Fruit fly (Drosophila melanogaster) whole organism, embryonic: ENCODE data around the gene CG15332.

Experiments
- Awh ChIP-seq: fragments of 200-800 bp; sonication (Bioruptor generic); IDR thresholded peaks from 2 replicates; pipeline ENCODE4, ENCODE4 v1.3.6; 2022; ENCODE audit warnings: missing biosample characterization, missing genetic modification characterization
- C15 ChIP-seq: fragments of 200-800 bp; sonication (Bioruptor generic); IDR thresholded peaks from 3 replicates; pipeline ENCODE4 v1.3.6; 2022; ENCODE audit warnings: missing biosample characterization, missing genetic modification characterization
- CG10147 ChIP-seq: fragments of 200-800 bp; sonication (Bioruptor generic); optimal IDR thresholded peaks from 2 replicates; lab custom pipeline; 2019; ENCODE audit warnings: missing biosample characterization, mild to moderate bottlenecking, missing genetic modification characterization, moderate library complexity
- CG10267 ChIP-seq: fragments of 200-800 bp; sonication (Bioruptor generic); optimal IDR thresholded peaks from 2 replicates; lab custom pipeline; 2018; ENCODE audit warnings: missing biosample characterization, mild to moderate bottlenecking, missing genetic modification characterization, moderate library complexity
- CG10654 ChIP-seq: fragments of 200-800 bp; sonication (Bioruptor generic); optimal IDR thresholded peaks from 2 replicates; lab custom pipeline; 2016; ENCODE audit warnings: missing biosample characterization, missing genetic modification characterization
- CG13894 ChIP-seq: fragments of 200-800 bp; sonication (Bioruptor generic); optimal IDR thresholded peaks from 3 replicates; lab custom pipeline; 2018; ENCODE audit warnings: missing biosample characterization, mild to moderate bottlenecking, missing genetic modification characterization, moderate library complexity
- CG15011 ChIP-seq: fragments of 200-800 bp; sonication (Bioruptor generic); optimal IDR thresholded peaks from 3 replicates; lab custom pipeline; 2018; ENCODE audit warnings: missing biosample characterization, mild to moderate bottlenecking, missing genetic modification characterization
- CG15073 ChIP-seq: fragments of 200-800 bp; sonication (Bioruptor generic); optimal IDR thresholded peaks from 2 replicates; lab custom pipeline; 2016; ENCODE audit warnings: missing biosample characterization, missing genetic modification characterization
- CG1603 ChIP-seq: fragments of 200-800 bp; sonication (Bioruptor generic); optimal IDR thresholded peaks from 2 replicates; lab custom pipeline; 2019; ENCODE audit warnings: missing biosample characterization, mild to moderate bottlenecking, missing genetic modification characterization, moderate library complexity
- CG18764 ChIP-seq: fragments of 200-800 bp; sonication (Bioruptor generic); optimal IDR thresholded peaks from 3 replicates; lab custom pipeline; 2016; ENCODE audit warnings: missing biosample characterization, missing genetic modification characterization
- CG2129 ChIP-seq: fragments of 200-800 bp; sonication (Bioruptor generic); IDR thresholded peaks from 2 replicates; pipeline ENCODE4 v1.3.6; 2022; ENCODE audit warnings: missing biosample characterization, missing genetic modification characterization; ENCODE audit not compliant: partially characterized antibody
- CG2889 ChIP-seq: fragments of 200-800 bp; sonication (Bioruptor generic); IDR thresholded peaks from 3 replicates; pipeline ENCODE4 v1.3.6; 2022; ENCODE audit warnings: missing biosample characterization, missing genetic modification characterization
- CG4360 ChIP-seq: fragments of 200-800 bp; sonication (Bioruptor generic); IDR thresholded peaks from 2 replicates; pipeline ENCODE4 v1.3.6; 2022; ENCODE audit warnings: missing biosample characterization, missing genetic modification characterization
- CG6175 ChIP-seq: fragments of 200-800 bp; sonication (Bioruptor generic); IDR thresholded peaks from 3 replicates; pipeline ENCODE4 v1.3.6; 2022; ENCODE audit warnings: missing biosample characterization, missing genetic modification characterization
- CG8089 ChIP-seq: fragments of 200-800 bp; sonication (Bioruptor generic); optimal IDR thresholded peaks from 3 replicates; lab custom pipeline; 2016; ENCODE audit warnings: missing biosample characterization, missing genetic modification characterization
- CG8281 ChIP-seq: fragments of 200-800 bp; sonication (Bioruptor generic); optimal IDR thresholded peaks from 2 replicates; lab custom pipeline; 2018; ENCODE audit warnings: missing biosample characterization, mild to moderate bottlenecking, missing genetic modification characterization, moderate library complexity
- Dref ChIP-seq: fragments of 200-800 bp; sonication (Bioruptor generic); IDR thresholded peaks from 2 replicates; pipeline ENCODE4 v1.3.6; 2022; ENCODE audit warnings: missing biosample characterization, missing genetic modification characterization
- Drgx ChIP-seq: fragments of 200-800 bp; sonication (Bioruptor generic); IDR thresholded peaks from 2 replicates; pipeline ENCODE4 v1.3.6; 2022; ENCODE audit warnings: missing biosample characterization, missing genetic modification characterization
- ERR ChIP-seq: fragments of 200-800 bp; sonication (Bioruptor generic); optimal IDR thresholded peaks from 2 replicates; lab custom pipeline; 2016; ENCODE audit warnings: missing biosample characterization, missing genetic modification characterization
- Ets97D ChIP-seq: fragments of 200-800 bp; sonication (Bioruptor generic); optimal IDR thresholded peaks from 3 replicates; lab custom pipeline; 2016; ENCODE audit warnings: missing biosample characterization, missing genetic modification characterization
- Fer2 ChIP-seq: fragments of 200-800 bp; sonication (Bioruptor generic); optimal IDR thresholded peaks from 2 replicates; lab custom pipeline; 2018; ENCODE audit warnings: missing biosample characterization, mild to moderate bottlenecking, missing genetic modification characterization, moderate library complexity
- H15 ChIP-seq: fragments of 200-800 bp; sonication (Bioruptor generic); IDR thresholded peaks from 3 replicates; pipeline ENCODE4 v1.3.6; 2022; ENCODE audit warnings: missing biosample characterization, missing genetic modification characterization
- HHEX ChIP-seq: fragments of 200-800 bp; sonication (Bioruptor generic); optimal IDR thresholded peaks from 3 replicates; lab custom pipeline; 2017; ENCODE audit warnings: missing biosample characterization, mild to moderate bottlenecking, missing genetic modification characterization, missing genetic modification reagents
- HLHmδ ChIP-seq: fragments of 200-800 bp; sonication (Bioruptor generic); optimal IDR thresholded peaks from 2 replicates; lab custom pipeline; 2018; ENCODE audit warnings: missing biosample characterization, mild to moderate bottlenecking, missing genetic modification characterization, moderate library complexity
- Hand ChIP-seq: fragments of 200-800 bp; sonication (Bioruptor generic); optimal IDR thresholded peaks from 2 replicates; lab custom pipeline; 2017; ENCODE audit warnings: mild to moderate bottlenecking, missing biosample characterization, missing genetic modification reagents, missing genetic modification characterization
- HmgD ChIP-seq: fragments of 200-800 bp; sonication (Bioruptor generic); optimal IDR thresholded peaks from 3 replicates; lab custom pipeline; 2016; ENCODE audit warnings: missing biosample characterization, missing genetic modification characterization
- Hmx ChIP-seq: fragments of 200-800 bp; sonication (Bioruptor generic); optimal IDR thresholded peaks from 2 replicates; lab custom pipeline; 2016; ENCODE audit warnings: missing biosample characterization, missing genetic modification characterization
- Hr51 ChIP-seq, 2 experiments: fragments of 200-800 bp; sonication (Bioruptor generic); optimal IDR thresholded peaks; 2 replicates in 1 of 2; 3 replicates in 1 of 2; lab custom pipeline; 2016 to 2018; ENCODE audit warnings: missing biosample characterization in 2 of 2, missing genetic modification characterization in 2 of 2, mild to moderate bottlenecking in 1 of 2, moderate library complexity in 1 of 2
- Hr78 ChIP-seq, 2 experiments: fragments of 200-800 bp in 1 of 2; fragments of >200 bp in 1 of 2; sonication (Bioruptor generic) in 1 of 2; optimal IDR thresholded peaks; 2 replicates each; lab custom pipeline; 2017 to 2019; ENCODE audit warnings: missing biosample characterization in 2 of 2, missing genetic modification characterization in 2 of 2, mild to moderate bottlenecking in 1 of 2, moderate library complexity in 1 of 2
- Rfx ChIP-seq: fragments of 200-800 bp; sonication (Bioruptor generic); IDR thresholded peaks from 2 replicates; pipeline ENCODE4 v1.3.6; 2022; ENCODE audit warnings: missing biosample characterization, missing genetic modification characterization
- bbx ChIP-seq: fragments of 200-800 bp; sonication (Bioruptor generic); IDR thresholded peaks from 2 replicates; pipeline ENCODE4 v1.3.6; 2022; ENCODE audit warnings: missing biosample characterization, missing genetic modification characterization; ENCODE audit not compliant: partially characterized antibody
- bowl ChIP-seq: fragments of 200-800 bp; sonication (Bioruptor generic); IDR thresholded peaks from 2 replicates; pipeline ENCODE4 v1.3.6; 2022; ENCODE audit warnings: missing biosample characterization, missing genetic modification characterization
- dysf ChIP-seq: fragments of 200-800 bp; sonication (Bioruptor generic); IDR thresholded peaks from 3 replicates; pipeline ENCODE4 v1.3.6; 2022; ENCODE audit warnings: missing biosample characterization, missing genetic modification characterization
- grau ChIP-seq: fragments of 200-800 bp; optimal IDR thresholded peaks from 3 replicates; lab custom pipeline; 2019; ENCODE audit warnings: missing biosample characterization, mild to moderate bottlenecking, missing genetic modification characterization, moderate library complexity
- gsb-n ChIP-seq: fragments of 200-800 bp; sonication (Bioruptor generic); optimal IDR thresholded peaks from 3 replicates; lab custom pipeline; 2018; ENCODE audit warnings: missing biosample characterization, mild to moderate bottlenecking, missing genetic modification characterization
- her ChIP-seq: fragments of 200-800 bp; sonication (Bioruptor generic); optimal IDR thresholded peaks from 2 replicates; lab custom pipeline; 2016; ENCODE audit warnings: missing biosample characterization, missing genetic modification characterization
- kah ChIP-seq: fragments of 200-800 bp; sonication (Bioruptor generic); optimal IDR thresholded peaks from 2 replicates; lab custom pipeline; 2018; ENCODE audit warnings: missing biosample characterization, mild to moderate bottlenecking, missing genetic modification characterization
- kni ChIP-seq: fragments of 200-800 bp; sonication (Bioruptor generic); optimal IDR thresholded peaks from 3 replicates; lab custom pipeline; 2017; ENCODE audit warnings: mild to moderate bottlenecking, missing biosample characterization, missing genetic modification reagents, missing genetic modification characterization
- lola ChIP-seq, 3 experiments: fragments of >200 bp in 2 of 3; fragments of 200-800 bp in 1 of 3; sonication (Bioruptor generic) in 1 of 3; optimal IDR thresholded peaks; 2 replicates each; lab custom pipeline; 2017 to 2019; ENCODE audit warnings: missing biosample characterization in 3 of 3, missing genetic modification characterization in 3 of 3, mild to moderate bottlenecking in 1 of 3, moderate library complexity in 1 of 3
- mirr ChIP-seq: fragments of 200-800 bp; sonication (Bioruptor generic); optimal IDR thresholded peaks from 3 replicates; lab custom pipeline; 2018; ENCODE audit warnings: missing biosample characterization, mild to moderate bottlenecking, missing genetic modification characterization
- pb ChIP-seq: fragments of 200-800 bp; sonication (Bioruptor generic); optimal IDR thresholded peaks from 3 replicates; lab custom pipeline; 2016; ENCODE audit warnings: missing biosample characterization, missing genetic modification characterization
- pfk ChIP-seq: fragments of 200-800 bp; sonication (Bioruptor generic); optimal IDR thresholded peaks from 2 replicates; lab custom pipeline; 2018; ENCODE audit warnings: missing biosample characterization, mild to moderate bottlenecking, missing genetic modification characterization, moderate library complexity
- ranshi ChIP-seq: fragments of 200-800 bp; sonication (Bioruptor generic); IDR thresholded peaks from 2 replicates; pipeline ENCODE4 v1.3.6; 2022; ENCODE audit warnings: missing biosample characterization, missing genetic modification characterization
- scrt ChIP-seq: fragments of 200-800 bp; sonication (Bioruptor generic); optimal IDR thresholded peaks from 2 replicates; lab custom pipeline; 2018; ENCODE audit warnings: missing biosample characterization, mild to moderate bottlenecking, missing genetic modification characterization, moderate library complexity
- sima ChIP-seq: fragments of 200-800 bp; sonication (Bioruptor generic); optimal IDR thresholded peaks from 2 replicates; lab custom pipeline; 2016; ENCODE audit warnings: missing biosample characterization, missing genetic modification characterization
- stc ChIP-seq: fragments of 200-800 bp; sonication (Bioruptor generic); IDR thresholded peaks from 2 replicates; pipeline ENCODE4 v1.3.6; 2022; ENCODE audit warnings: missing biosample characterization, missing genetic modification characterization
- sug ChIP-seq: fragments of 200-800 bp; optimal IDR thresholded peaks from 2 replicates; lab custom pipeline; 2019; ENCODE audit warnings: missing biosample characterization, mild to moderate bottlenecking, missing genetic modification characterization, moderate library complexity
- tup ChIP-seq: fragments of 200-800 bp; sonication (Bioruptor generic); optimal IDR thresholded peaks from 2 replicates; lab custom pipeline; 2016; ENCODE audit warnings: missing biosample characterization, mild to moderate bottlenecking, missing genetic modification characterization, moderate library complexity
- zen ChIP-seq: fragments of 200-800 bp; sonication (Bioruptor generic); optimal IDR thresholded peaks from 3 replicates; lab custom pipeline; 2018; ENCODE audit warnings: missing biosample characterization, mild to moderate bottlenecking, missing genetic modification characterization, moderate library complexity

CG15332 gene

dm6 chrX:7934679-7935078 lies 21.1 kb downstream of the CG15332 start, which contains the start of gene RpS14b (continued):
- TF ChIP-seq CG6175 (GFP tag; lab: Robert Waterston, UW) = peak; percentile 60; the same call in 1 of the 3 replicates
- TF ChIP-seq HmgD (GFP tag; lab: Kevin White, UChicago) = peak; percentile 48
- peak; percentile 59 for TF ChIP-seq HLHmδ (GFP tag; lab: Kevin White, UChicago)
- TF ChIP-seq ranshi (GFP tag; lab: Robert Waterston, UW) = peak; percentile 74
- peak; percentile 80 for TF ChIP-seq bbx (GFP tag; lab: Robert Waterston, UW)
- peak; percentile 25 for TF ChIP-seq zen (tag; lab: Kevin White, UChicago)
- TF ChIP-seq sima = no peak
- TF ChIP-seq CG2889 (GFP tag; lab: Robert Waterston, UW) = peak; percentile 53; the same call in 1 of the 3 replicates
- peak; percentile 51 for TF ChIP-seq scrt (GFP tag; lab: Kevin White, UChicago)
- peak; percentile 7 for TF ChIP-seq kah (GFP tag; lab: Kevin White, UChicago)
- peak; percentile 41 for TF ChIP-seq CG13894 (tag; lab: Kevin White, UChicago)
- no peak for TF ChIP-seq CG15073 (GFP tag; lab: Kevin White, UChicago)
- peak; percentile 68 for TF ChIP-seq HHEX (GFP tag; lab: Kevin White, UChicago)
- peak; percentile 51 for TF ChIP-seq pb (GFP tag; lab: Kevin White, UChicago)
- TF ChIP-seq Hand (GFP tag; lab: Kevin White, UChicago) = no peak
- TF ChIP-seq Fer2 = peak; percentile 38
- no peak for TF ChIP-seq CG8089
- TF ChIP-seq sug (tag; lab: Kevin White, UChicago) = peak; percentile 65
- no peak for TF ChIP-seq Drgx
- TF ChIP-seq dysf = peak; percentile 65; the same call in 2 of the 3 replicates
- no peak for TF ChIP-seq bowl (GFP tag; lab: Robert Waterston, UW)
- TF ChIP-seq Dref (GFP tag; lab: Robert Waterston, UW) = peak; percentile 88
- no peak for TF ChIP-seq Hmx (GFP tag; lab: Kevin White, UChicago)
- no peak for TF ChIP-seq Hr78 (GFP tag; optimal IDR thresholded peaks at IDR 0.05; lab: Kevin White, UChicago)
- peak; percentile 44; the same call in 1 of the 3 replicates for TF ChIP-seq H15 (GFP tag; lab: Robert Waterston, UW)
- TF ChIP-seq kni (GFP tag; lab: Kevin White, UChicago) = peak; percentile 49
- TF ChIP-seq CG10267 (tag; lab: Kevin White, UChicago) = peak; percentile 40
- no peak for TF ChIP-seq tup
- peak; percentile 29 to 63 for TF ChIP-seq Hr51 (GFP tag; optimal IDR thresholded peaks at IDR 0.05; lab: Kevin White, UChicago)
- peak; percentile 61; the same call in 1 of the 3 replicates for TF ChIP-seq C15 (GFP tag; lab: Robert Waterston, UW)
- TF ChIP-seq ERR (GFP tag; lab: Kevin White, UChicago) = peak; percentile 19
- TF ChIP-seq mirr (GFP tag; lab: Kevin White, UChicago) = peak; percentile 86
- peak; percentile 63 for TF ChIP-seq her
- TF ChIP-seq CG10147 (GFP tag; lab: Kevin White, UChicago) = no peak
- TF ChIP-seq CG10654 (GFP tag; lab: Kevin White, UChicago) = peak; percentile 29
- TF ChIP-seq Ets97D (GFP tag; lab: Kevin White, UChicago) = peak; percentile 98

DNA sequence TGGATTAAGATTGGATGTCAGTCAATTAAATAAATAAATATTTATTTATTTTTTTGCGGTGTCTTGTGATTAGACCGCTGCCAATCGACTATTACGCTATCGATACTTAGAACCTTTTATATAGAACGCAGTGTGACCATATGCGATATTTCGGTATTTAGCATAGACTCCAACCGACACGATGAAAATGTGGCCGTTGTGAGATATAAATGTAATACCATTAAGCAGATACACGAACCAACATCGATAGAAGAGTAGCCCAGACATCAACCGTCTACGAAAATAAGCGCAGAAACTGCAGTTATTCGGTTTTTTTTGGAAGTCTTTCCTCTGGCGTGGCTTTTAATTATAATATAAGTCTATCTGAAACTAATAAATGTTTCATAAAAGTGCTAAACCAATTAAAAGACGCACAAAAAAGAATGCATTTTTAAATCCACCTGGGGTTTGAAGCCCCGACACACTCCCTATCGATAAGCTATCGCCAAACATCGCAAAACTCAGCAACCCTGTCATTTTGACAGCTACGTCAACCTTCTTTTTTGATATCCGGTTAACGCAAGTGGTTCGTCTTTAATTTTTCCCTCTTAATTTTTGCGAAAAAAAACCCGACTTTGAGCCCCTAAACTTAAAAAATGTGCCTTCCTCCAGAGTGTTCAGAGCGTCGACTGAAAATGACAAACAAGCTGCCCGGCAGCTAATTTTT lies 22.4 kb downstream of the CG15332 start, which contains the start of the genes Dhdds and RpS14a:
TSS of gene Dhdds (minus strand) at position 142 of the 706 bp plus-strand sequence.
TSS of gene RpS14a (plus strand) at position 533 of the 706 bp plus-strand sequence.
- peak; percentile 49 for TF ChIP-seq grau (tag; lab: Kevin White, UChicago)
- TF ChIP-seq pfk (GFP tag; lab: Kevin White, UChicago) = peak; percentile 41
- TF ChIP-seq CG8281 (tag; lab: Kevin White, UChicago) = no peak
- TF ChIP-seq CG1603 (tag; lab: Kevin White, UChicago) = peak; percentile 40
- peak; percentile 25 for TF ChIP-seq CG18764
- peak; percentile 53 for TF ChIP-seq Rfx (GFP tag; lab: Robert Waterston, UW)
- peak in 1 of 3 experiments; percentile 52 for TF ChIP-seq lola (GFP tag; optimal IDR thresholded peaks at IDR 0.05; lab: Kevin White, UChicago)
- TF ChIP-seq Awh = no peak
- peak; percentile 57 for TF ChIP-seq gsb-n
- TF ChIP-seq stc (GFP tag; lab: Robert Waterston, UW) = no peak
- peak; percentile 47; the same call in 1 of the 2 replicates for TF ChIP-seq CG2129 (GFP tag; lab: Robert Waterston, UW)
- no peak for TF ChIP-seq CG4360 (GFP tag; lab: Robert Waterston, UW)
- TF ChIP-seq CG2889 (GFP tag; lab: Robert Waterston, UW) = no peak
- TF ChIP-seq CG15011 (GFP tag; lab: Kevin White, UChicago) = peak; percentile 49
